Worm (Caenorhabditis elegans) whole organism, L2 larva: Measurements from ENCODE around the gene Y69A2AR.25.

Experiments used
- C34F6.9 ChIP-seq: fragments of 150-350 bp; optimal IDR thresholded peaks from 2 replicates; lab custom pipeline; 2014; ENCODE audit warnings: missing biosample characterization, missing genetic modification characterization
- F13H6.1 ChIP-seq: sonication (generic microtip); optimal IDR thresholded peaks from 2 replicates; lab custom pipeline; 2016; ENCODE audit warnings: missing genetic modification characterization, missing compliant biosample characterization
- R02D3.7 ChIP-seq: fragments of 150-350 bp; optimal IDR thresholded peaks from 2 replicates; lab custom pipeline; 2014; ENCODE audit warnings: missing biosample characterization, missing genetic modification characterization
- Y55F3AM.14 ChIP-seq: fragments of 200-800 bp; sonication (Bioruptor generic); optimal IDR thresholded peaks from 2 replicates; lab custom pipeline; 2018; ENCODE audit warnings: mild to moderate bottlenecking, missing genetic modification characterization, missing compliant biosample characterization
- ZK546.5 ChIP-seq: sonication (generic microtip); optimal IDR thresholded peaks from 2 replicates; lab custom pipeline; 2017; ENCODE audit warnings: missing biosample characterization, missing genetic modification characterization
- alr-1 ChIP-seq: fragments of 150-350 bp; optimal IDR thresholded peaks from 2 replicates; lab custom pipeline; 2014; ENCODE audit warnings: missing biosample characterization, missing genetic modification characterization
- ama-1 ChIP-seq: fragments of 150-350 bp; optimal IDR thresholded peaks from 2 replicates; lab custom pipeline; 2018; ENCODE audit warnings: inconsistent platforms
- ceh-16 ChIP-seq: fragments of 150-350 bp; optimal IDR thresholded peaks from 2 replicates; lab custom pipeline; 2014; ENCODE audit warnings: missing biosample characterization, missing genetic modification characterization
- ceh-82 ChIP-seq: fragments of 150-350 bp; optimal IDR thresholded peaks from 2 replicates; lab custom pipeline; 2014; ENCODE audit warnings: missing biosample characterization, missing genetic modification characterization
- dmd-4 ChIP-seq: sonication (generic microtip); optimal IDR thresholded peaks from 2 replicates; lab custom pipeline; 2017; ENCODE audit warnings: missing biosample characterization, missing genetic modification characterization
- elt-1 ChIP-seq: fragments of 150-350 bp; optimal IDR thresholded peaks from 2 replicates; lab custom pipeline; 2014; ENCODE audit warnings: missing biosample characterization, missing genetic modification characterization
- elt-3 ChIP-seq: sonication (generic microtip); optimal IDR thresholded peaks from 2 replicates; lab custom pipeline; 2017; ENCODE audit warnings: missing biosample characterization, missing genetic modification characterization
- fos-1 ChIP-seq: fragments of 150-350 bp; optimal IDR thresholded peaks from 2 replicates; lab custom pipeline; 2014; ENCODE audit warnings: missing biosample characterization, missing genetic modification characterization
- gmeb-1 ChIP-seq: fragments of 150-350 bp; optimal IDR thresholded peaks from 2 replicates; lab custom pipeline; 2014; ENCODE audit warnings: missing biosample characterization, missing genetic modification characterization
- lin-39 ChIP-seq: fragments of 150-350 bp; optimal IDR thresholded peaks from 2 replicates; lab custom pipeline; 2014; ENCODE audit warnings: missing biosample characterization, missing genetic modification reagents, missing genetic modification characterization
- lsy-2 ChIP-seq, 2 experiments: fragments of 150-350 bp in 1 of 2; sonication (generic microtip) in 1 of 2; optimal IDR thresholded peaks; 2 replicates each; lab custom pipeline; 2014 to 2017; ENCODE audit warnings: missing biosample characterization in 2 of 2, missing genetic modification characterization in 2 of 2
- mab-5 ChIP-seq: fragments of 150-350 bp; optimal IDR thresholded peaks from 2 replicates; lab custom pipeline; 2014; ENCODE audit warnings: missing biosample characterization, missing genetic modification characterization
- mbf-1 ChIP-seq: sonication (generic microtip); optimal IDR thresholded peaks from 2 replicates; lab custom pipeline; 2017; ENCODE audit warnings: missing biosample characterization, missing genetic modification characterization
- nhr-10 ChIP-seq: sonication (generic microtip); optimal IDR thresholded peaks from 2 replicates; lab custom pipeline; 2017; ENCODE audit warnings: missing biosample characterization, missing genetic modification characterization
- nhr-11 ChIP-seq: fragments of 150-350 bp; optimal IDR thresholded peaks from 2 replicates; lab custom pipeline; 2014; ENCODE audit warnings: missing biosample characterization, missing genetic modification characterization
- nhr-12 ChIP-seq: fragments of 150-350 bp; optimal IDR thresholded peaks from 2 replicates; lab custom pipeline; 2014; ENCODE audit warnings: missing biosample characterization, missing genetic modification characterization
- nhr-25 ChIP-seq: fragments of 150-350 bp; sonication (generic microtip); optimal IDR thresholded peaks from 3 replicates; lab custom pipeline; 2014; ENCODE audit warnings: missing biosample characterization, missing genetic modification characterization
- nhr-77 ChIP-seq: fragments of 150-350 bp; optimal IDR thresholded peaks from 2 replicates; lab custom pipeline; 2014; ENCODE audit warnings: missing biosample characterization, missing genetic modification characterization
- sem-4 ChIP-seq: fragments of 150-350 bp; optimal IDR thresholded peaks from 2 replicates; lab custom pipeline; 2014; ENCODE audit warnings: missing biosample characterization, missing genetic modification reagents, missing genetic modification characterization
- sma-3 ChIP-seq: sonication (generic microtip); optimal IDR thresholded peaks from 2 replicates; lab custom pipeline; 2016; ENCODE audit warnings: missing genetic modification reagents, missing genetic modification characterization, missing compliant biosample characterization
- sma-9 ChIP-seq, 2 experiments: fragments of 150-350 bp in 1 of 2; sonication (generic microtip) in 1 of 2; optimal IDR thresholded peaks; 2 replicates each; lab custom pipeline; 2014 to 2016; ENCODE audit warnings: missing genetic modification characterization in 2 of 2, mild to moderate bottlenecking in 1 of 2, missing biosample characterization in 1 of 2, missing compliant biosample characterization in 1 of 2, missing genetic modification reagents in 1 of 2, moderate library complexity in 1 of 2
- snpc-4 ChIP-seq: fragments of 150-350 bp; optimal IDR thresholded peaks from 2 replicates; lab custom pipeline; 2014; ENCODE audit warnings: missing biosample characterization, missing genetic modification characterization
- unc-39 ChIP-seq: fragments of 150-350 bp; optimal IDR thresholded peaks from 2 replicates; lab custom pipeline; 2014; ENCODE audit warnings: missing biosample characterization, missing genetic modification characterization
- unc-55 ChIP-seq: fragments of 150-350 bp; sonication (generic microtip); optimal IDR thresholded peaks from 3 replicates; lab custom pipeline; 2014; ENCODE audit warnings: missing biosample characterization, missing genetic modification reagents, missing genetic modification characterization
- zag-1 ChIP-seq: fragments of 150-350 bp; optimal IDR thresholded peaks from 2 replicates; lab custom pipeline; 2014; ENCODE audit warnings: missing biosample characterization, missing genetic modification characterization
- ztf-1 ChIP-seq: fragments of 200-800 bp; sonication (Bioruptor generic); conservative IDR thresholded peaks from 2 replicates; pipeline ENCODE4 v1.3.6; 2022; ENCODE audit warnings: missing genetic modification characterization, missing compliant biosample characterization
- ztf-11 ChIP-seq: sonication (generic microtip); optimal IDR thresholded peaks from 2 replicates; lab custom pipeline; 2017; ENCODE audit warnings: missing biosample characterization, missing genetic modification characterization
- ztf-4 ChIP-seq: fragments of 150-350 bp; optimal IDR thresholded peaks from 2 replicates; lab custom pipeline; 2014; ENCODE audit warnings: missing biosample characterization, missing genetic modification characterization

Y69A2AR.25 gene

DNA sequence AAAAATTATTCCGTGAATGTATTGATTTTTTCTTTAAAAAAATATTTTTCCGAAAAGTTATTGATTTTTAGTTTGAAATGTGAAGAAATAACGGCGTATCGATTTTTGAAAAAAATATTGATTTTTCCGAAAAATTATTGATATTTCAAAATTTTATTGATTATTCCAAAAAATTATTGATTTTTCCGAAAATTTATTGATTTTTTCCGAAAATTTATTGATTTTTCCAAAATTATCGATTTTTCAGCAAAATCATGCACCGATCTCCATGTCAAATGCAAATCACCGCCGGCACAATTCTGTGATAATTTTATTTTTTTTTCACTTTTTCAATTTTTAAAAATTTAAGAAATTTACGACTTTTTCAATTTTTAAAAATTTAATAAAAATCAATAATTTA, 18.6 kb downstream of the Y69A2AR.25 start:
- TF ChIP-seq dmd-4 (tag; lab: Kevin White, UChicago) (no peak), zag-1 (no peak), fos-1 (no peak), sem-4 (tag; lab: Kevin White, UChicago) (no peak), unc-39 (tag; lab: Kevin White, UChicago) (no peak), ztf-11 (tag; lab: Kevin White, UChicago) (no peak)

DNA sequence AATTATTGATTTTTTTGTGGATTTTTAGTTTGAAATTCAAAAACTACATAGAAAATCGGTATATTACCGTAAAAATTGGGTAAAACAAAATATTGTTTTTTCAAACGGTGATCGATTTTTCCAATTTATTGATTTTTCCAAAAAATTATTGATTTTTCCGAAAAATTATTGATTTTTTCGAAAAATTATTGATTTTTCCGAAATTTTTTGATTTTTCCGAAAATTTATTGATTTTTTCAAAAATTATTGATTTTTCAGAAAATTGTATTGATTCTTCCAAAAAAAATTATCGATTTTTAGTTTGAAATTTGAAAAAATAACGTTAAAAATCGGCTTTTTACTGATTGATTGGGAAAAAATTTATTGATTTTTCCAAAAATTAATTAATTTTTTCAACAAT, 19.4 kb downstream of the Y69A2AR.25 start:
- no peak for TF ChIP-seq unc-39 (tag; lab: Kevin White, UChicago)
- TF ChIP-seq sma-3: no peak
- no peak for TF ChIP-seq ceh-82 (tag; lab: Kevin White, UChicago)
- no peak for TF ChIP-seq gmeb-1 (tag; lab: Kevin White, UChicago)
- TF ChIP-seq ztf-4 (tag; lab: Kevin White, UChicago): no peak
- no peak for TF ChIP-seq nhr-11
- no peak for TF ChIP-seq lsy-2 (tag; optimal IDR thresholded peaks at IDR 0.05; lab: Kevin White, UChicago)
- no peak for TF ChIP-seq nhr-10 (tag; lab: Kevin White, UChicago)
- no peak for TF ChIP-seq nhr-25 (tag; lab: Kevin White, UChicago)
- TF ChIP-seq C34F6.9 (tag; lab: Kevin White, UChicago): no peak
- no peak for TF ChIP-seq snpc-4 (tag; lab: Kevin White, UChicago)
- TF ChIP-seq mab-5: no peak
- no peak for TF ChIP-seq R02D3.7 (tag; lab: Kevin White, UChicago)
- TF ChIP-seq unc-55 (GFP tag; lab: Kevin White, UChicago): no peak
- TF ChIP-seq dmd-4 (tag; lab: Kevin White, UChicago): no peak
- TF ChIP-seq Y55F3AM.14 (GFP tag; lab: Kevin White, UChicago): no peak
- TF ChIP-seq, all 48 proteins: peak for 0

DNA sequence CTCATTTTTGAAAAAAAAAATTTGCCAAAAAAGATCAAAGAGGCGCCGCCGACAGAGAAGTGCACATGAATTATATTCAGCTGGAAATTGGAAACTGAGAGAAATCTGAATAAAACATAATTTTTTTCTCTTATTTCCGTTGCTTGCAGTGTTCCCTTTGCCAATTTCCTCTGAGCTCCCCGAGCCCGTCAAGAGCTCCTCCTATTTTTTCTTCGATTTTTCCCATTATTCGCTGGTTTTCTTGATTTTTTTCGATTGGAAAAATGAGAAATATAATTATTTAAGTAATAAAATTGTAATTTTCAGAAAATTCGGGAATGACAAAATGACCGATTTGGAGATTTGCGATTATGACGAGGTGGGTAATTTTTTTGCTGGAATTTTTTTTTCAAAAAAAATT, 26.2 kb downstream of the Y69A2AR.25 start, which contains the start of gene sprr-3:
sprr-3 (plus strand) TSS at position 301 of the 400 bp plus-strand sequence.
- no peak for TF ChIP-seq elt-3 (tag; lab: Kevin White, UChicago)

DNA sequence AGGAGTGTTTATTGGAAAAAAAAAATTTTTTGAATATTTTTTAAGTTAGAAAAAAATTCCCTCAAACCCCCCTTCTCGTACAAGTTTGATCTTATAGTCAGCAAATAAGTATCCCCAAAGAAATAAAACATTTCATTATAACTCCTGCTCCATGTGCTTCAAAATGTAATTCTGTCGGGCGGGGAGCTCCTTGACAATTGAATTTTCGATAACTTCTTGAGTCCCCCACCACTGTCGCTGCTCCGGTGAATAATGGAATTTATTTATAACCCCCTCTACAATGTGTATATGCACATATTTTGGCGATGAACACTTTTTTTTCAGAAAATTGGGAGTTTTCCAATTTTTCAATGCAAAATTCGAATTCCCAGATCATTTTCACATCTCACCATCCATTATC, 30.4 kb downstream of the Y69A2AR.25 start:
- no peak for TF ChIP-seq sma-9 (GFP tag; optimal IDR thresholded peaks at IDR 0.05; lab: Kevin White, UChicago)
- no peak for TF ChIP-seq sma-9 (tag; optimal IDR thresholded peaks at IDR 0.05; lab: Kevin White, UChicago)
- TF ChIP-seq mbf-1 (tag; lab: Kevin White, UChicago): no peak
- TF ChIP-seq nhr-77 (tag; lab: Kevin White, UChicago): no peak
- no peak for TF ChIP-seq ama-1 (lab: Kevin White, UChicago)
- TF ChIP-seq zag-1: no peak

DNA sequence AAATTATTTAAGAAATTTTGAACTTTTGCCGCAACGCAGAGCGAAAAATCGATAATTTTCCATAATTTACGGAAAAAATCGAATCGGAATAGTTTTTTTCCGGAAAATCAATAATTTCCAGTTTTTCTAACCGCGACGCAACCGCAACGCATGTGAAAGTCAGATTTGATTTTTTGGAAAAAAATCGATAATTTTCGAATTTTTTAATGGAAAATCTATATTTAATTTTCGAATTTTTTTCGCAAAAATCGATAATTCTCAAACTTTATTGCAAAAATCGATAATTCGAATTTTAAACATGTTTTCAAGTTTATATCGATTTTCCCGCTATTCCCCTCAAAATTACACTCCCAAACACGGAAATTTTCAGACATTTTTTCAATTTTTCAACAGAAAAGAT, 37.9 kb downstream of the Y69A2AR.25 start:
- no peak for TF ChIP-seq lin-39 (tag; lab: Kevin White, UChicago)
- no peak for TF ChIP-seq alr-1 (tag; lab: Kevin White, UChicago)
- TF ChIP-seq R02D3.7 (tag; lab: Kevin White, UChicago): no peak
- no peak for TF ChIP-seq ztf-4 (tag; lab: Kevin White, UChicago)
- TF ChIP-seq nhr-25 (tag; lab: Kevin White, UChicago): no peak
- no peak for TF ChIP-seq sma-3
- TF ChIP-seq mab-5: no peak
- TF ChIP-seq dmd-4 (tag; lab: Kevin White, UChicago): no peak
- TF ChIP-seq nhr-11: no peak
- no peak for TF ChIP-seq snpc-4 (tag; lab: Kevin White, UChicago)
- TF ChIP-seq fos-1: no peak
- no peak for TF ChIP-seq nhr-12
- no peak for TF ChIP-seq ceh-82 (tag; lab: Kevin White, UChicago)
- TF ChIP-seq ceh-16 (tag; lab: Kevin White, UChicago): no peak
- no peak for TF ChIP-seq elt-1 (tag; lab: Kevin White, UChicago)
- no peak for TF ChIP-seq lsy-2 (tag; optimal IDR thresholded peaks at IDR 0.05; lab: Kevin White, UChicago)
- no peak for TF ChIP-seq sma-9 (GFP tag; optimal IDR thresholded peaks at IDR 0.05; lab: Kevin White, UChicago)
- TF ChIP-seq sma-9 (tag; optimal IDR thresholded peaks at IDR 0.05; lab: Kevin White, UChicago): no peak

DNA sequence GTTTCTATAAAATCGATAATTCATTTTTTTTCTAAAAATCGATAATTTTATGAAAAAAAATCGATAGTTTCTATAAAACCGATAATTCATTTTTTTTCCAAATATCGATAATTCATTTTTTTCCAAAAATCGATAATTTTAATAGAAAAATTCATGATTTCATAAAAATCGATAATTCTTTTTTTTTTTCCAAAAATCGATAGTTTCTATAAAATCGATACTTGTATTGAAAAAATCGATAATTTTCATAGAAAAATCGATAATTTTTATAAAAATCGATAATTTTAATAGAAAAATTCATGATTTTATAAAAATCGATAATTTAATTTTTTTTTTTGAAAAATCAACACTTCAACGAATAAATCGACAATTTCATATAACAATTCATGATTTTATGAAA, 38.9 kb downstream of the Y69A2AR.25 start:
- TF ChIP-seq F13H6.1 (tag; lab: Kevin White, UChicago) (no peak), dmd-4 (tag; lab: Kevin White, UChicago) (no peak), mbf-1 (tag; lab: Kevin White, UChicago) (no peak), ztf-1 (GFP tag; lab: Robert Waterston, UW) (no peak), gmeb-1 (tag; lab: Kevin White, UChicago) (no peak), ceh-82 (tag; lab: Kevin White, UChicago) (no peak), ZK546.5 (tag; lab: Kevin White, UChicago) (no peak)
